Worm (Caenorhabditis elegans) whole organism, late embryonic: ENCODE measurements around the gene F14D2.11.

ENCODE experiments used
- C08G9.2 ChIP-seq: sonication (generic microtip); optimal IDR thresholded peaks from 2 replicates; lab custom pipeline; 2016; ENCODE audit warnings: mild to moderate bottlenecking, missing genetic modification characterization, moderate library complexity, missing compliant biosample characterization
- C38D4.7 ChIP-seq: fragments of 200-800 bp; sonication (Bioruptor generic); optimal IDR thresholded peaks from 2 replicates; lab custom pipeline; 2018; ENCODE audit warnings: mild to moderate bottlenecking, missing genetic modification characterization, moderate library complexity, missing compliant biosample characterization
- F13H6.1 ChIP-seq: sonication (generic microtip); optimal IDR thresholded peaks from 2 replicates; lab custom pipeline; 2016; ENCODE audit warnings: missing genetic modification characterization, missing compliant biosample characterization
- K02D7.2 ChIP-seq: sonication (generic microtip); optimal IDR thresholded peaks from 2 replicates; lab custom pipeline; 2017; ENCODE audit warnings: mild to moderate bottlenecking, missing genetic modification characterization, missing compliant biosample characterization
- T23F11.4 ChIP-seq: fragments of 200-800 bp; sonication (Bioruptor generic); optimal IDR thresholded peaks from 2 replicates; lab custom pipeline; 2018; ENCODE audit warnings: mild to moderate bottlenecking, missing genetic modification characterization, missing compliant biosample characterization
- Y22D7AL.16 ChIP-seq: sonication (generic microtip); optimal IDR thresholded peaks from 2 replicates; lab custom pipeline; 2016; ENCODE audit warnings: missing genetic modification characterization, missing compliant biosample characterization
- ahr-1 ChIP-seq: sonication (generic microtip); optimal IDR thresholded peaks from 2 replicates; lab custom pipeline; 2016; ENCODE audit warnings: missing genetic modification characterization, missing compliant biosample characterization
- ceh-14 ChIP-seq: sonication (generic microtip); optimal IDR thresholded peaks from 2 replicates; lab custom pipeline; 2016; ENCODE audit warnings: missing genotype, missing genetic modification characterization, missing compliant biosample characterization
- ceh-18 ChIP-seq: sonication (generic microtip); optimal IDR thresholded peaks from 2 replicates; lab custom pipeline; 2016; ENCODE audit warnings: missing genetic modification characterization, missing compliant biosample characterization
- ceh-19 ChIP-seq: fragments of 200-800 bp; sonication (Bioruptor generic); optimal IDR thresholded peaks from 2 replicates; lab custom pipeline; 2018; ENCODE audit warnings: mild to moderate bottlenecking, missing genetic modification characterization, missing compliant biosample characterization
- ceh-2 ChIP-seq: sonication (generic microtip); optimal IDR thresholded peaks from 2 replicates; lab custom pipeline; 2016; ENCODE audit warnings: missing genotype, missing genetic modification characterization, missing compliant biosample characterization
- ceh-22 ChIP-seq: sonication (generic microtip); optimal IDR thresholded peaks from 2 replicates; lab custom pipeline; 2017; ENCODE audit warnings: missing biosample characterization, missing genetic modification characterization
- ceh-30 ChIP-seq: fragments of 150-350 bp; optimal IDR thresholded peaks from 2 replicates; lab custom pipeline; 2014; ENCODE audit warnings: missing biosample characterization, missing genetic modification characterization
- ceh-45 ChIP-seq: fragments of 200-800 bp; sonication (Bioruptor generic); IDR thresholded peaks from 2 replicates; pipeline ENCODE4 v1.3.6; 2022; ENCODE audit warnings: missing genetic modification reagents, missing genetic modification characterization, missing compliant biosample characterization
- ceh-48 ChIP-seq: sonication (generic microtip); optimal IDR thresholded peaks from 2 replicates; lab custom pipeline; 2016; ENCODE audit warnings: missing genetic modification characterization, inconsistent platforms, missing compliant biosample characterization
- che-1 ChIP-seq: sonication (generic microtip); optimal IDR thresholded peaks from 2 replicates; lab custom pipeline; 2016; ENCODE audit warnings: mild to moderate bottlenecking, missing genetic modification characterization, missing compliant biosample characterization
- elt-2 ChIP-seq: sonication (generic microtip); optimal IDR thresholded peaks from 2 replicates; lab custom pipeline; 2016; ENCODE audit warnings: missing genetic modification reagents, missing genetic modification characterization, missing compliant biosample characterization
- ets-4 ChIP-seq: sonication (generic microtip); optimal IDR thresholded peaks from 2 replicates; lab custom pipeline; 2016; ENCODE audit warnings: missing genetic modification characterization, missing compliant biosample characterization
- eyg-1 ChIP-seq: sonication (generic microtip); optimal IDR thresholded peaks from 2 replicates; lab custom pipeline; 2016; ENCODE audit warnings: missing genotype, missing genetic modification characterization, missing compliant biosample characterization
- fax-1 ChIP-seq: sonication (generic microtip); optimal IDR thresholded peaks from 2 replicates; lab custom pipeline; 2016; ENCODE audit warnings: missing genotype, missing genetic modification characterization, missing compliant biosample characterization
- fkh-10 ChIP-seq: fragments of 150-350 bp; optimal IDR thresholded peaks from 2 replicates; lab custom pipeline; 2014; ENCODE audit warnings: missing biosample characterization, missing genetic modification reagents, missing genetic modification characterization
- hlh-30 ChIP-seq: sonication (generic microtip); optimal IDR thresholded peaks from 2 replicates; lab custom pipeline; 2017; ENCODE audit warnings: antibody characterized with exemption, missing genetic modification characterization, missing compliant biosample characterization; ENCODE audit not compliant: insufficient read depth
- hlh-6 ChIP-seq: sonication (generic microtip); optimal IDR thresholded peaks from 2 replicates; lab custom pipeline; 2016; ENCODE audit warnings: missing genotype, missing genetic modification characterization, missing compliant biosample characterization
- lin-11 ChIP-seq: fragments of 200-800 bp; sonication (Bioruptor generic); optimal IDR thresholded peaks from 2 replicates; lab custom pipeline; 2018; ENCODE audit warnings: mild to moderate bottlenecking, missing genetic modification characterization, missing compliant biosample characterization
- nhr-11 ChIP-seq: fragments of 150-350 bp; optimal IDR thresholded peaks from 2 replicates; lab custom pipeline; 2014; ENCODE audit warnings: missing biosample characterization, missing genetic modification characterization
- odd-2 ChIP-seq: sonication (generic microtip); optimal IDR thresholded peaks from 2 replicates; lab custom pipeline; 2017; ENCODE audit warnings: antibody characterized with exemption, mild to moderate bottlenecking, missing genetic modification characterization, missing compliant biosample characterization
- pat-9 ChIP-seq: fragments of 200-800 bp; sonication (Bioruptor generic); optimal IDR thresholded peaks from 2 replicates; lab custom pipeline; 2018; ENCODE audit warnings: mild to moderate bottlenecking, missing genetic modification characterization, moderate library complexity, missing compliant biosample characterization
- rnt-1 ChIP-seq: sonication (generic microtip); optimal IDR thresholded peaks from 2 replicates; lab custom pipeline; 2016; ENCODE audit warnings: missing genetic modification characterization, missing compliant biosample characterization
- sox-2 ChIP-seq: fragments of 200-800 bp; sonication (Bioruptor generic); IDR thresholded peaks from 2 replicates; pipeline ENCODE4 v1.3.6; 2022; ENCODE audit warnings: missing genetic modification reagents, missing genetic modification characterization, missing compliant biosample characterization
- tbx-2 ChIP-seq: sonication (generic microtip); optimal IDR thresholded peaks from 2 replicates; lab custom pipeline; 2016; ENCODE audit warnings: missing genetic modification characterization, missing compliant biosample characterization
- unc-55 ChIP-seq: sonication (generic microtip); optimal IDR thresholded peaks from 2 replicates; lab custom pipeline; 2017; ENCODE audit warnings: missing biosample characterization, missing genetic modification reagents, missing genetic modification characterization
- unc-86 ChIP-seq: sonication (generic microtip); optimal IDR thresholded peaks from 2 replicates; lab custom pipeline; 2016; ENCODE audit warnings: missing genetic modification characterization, missing compliant biosample characterization
- ztf-16 ChIP-seq: sonication (generic microtip); optimal IDR thresholded peaks from 2 replicates; lab custom pipeline; 2017; ENCODE audit warnings: missing genetic modification characterization, missing compliant biosample characterization

F14D2.11 gene

ce11 chrII:3367100-3367499 lies 25.2 kb upstream of the F14D2.11 start, which contains the start of gene Y49F6C.6:
Gene Y49F6C.6, minus strand, starts transcription at chrII:3367200.
- no peak for TF ChIP-seq K02D7.2
- TF ChIP-seq che-1 (tag; lab: Kevin White, UChicago) = no peak
- no peak for TF ChIP-seq nhr-11 (tag; lab: Kevin White, UChicago)
- no peak for TF ChIP-seq ets-4 (tag; lab: Kevin White, UChicago)
- no peak for TF ChIP-seq C38D4.7
- no peak for TF ChIP-seq lin-11 (tag; lab: Kevin White, UChicago)
- no peak for TF ChIP-seq T23F11.4 (GFP tag; lab: Kevin White, UChicago)
- TF ChIP-seq C08G9.2 (tag; lab: Kevin White, UChicago) = no peak
- TF ChIP-seq odd-2 (tag; lab: Kevin White, UChicago) = no peak
- no peak for TF ChIP-seq ceh-19
- no peak for TF ChIP-seq ceh-22 (tag; lab: Kevin White, UChicago)

DNA sequence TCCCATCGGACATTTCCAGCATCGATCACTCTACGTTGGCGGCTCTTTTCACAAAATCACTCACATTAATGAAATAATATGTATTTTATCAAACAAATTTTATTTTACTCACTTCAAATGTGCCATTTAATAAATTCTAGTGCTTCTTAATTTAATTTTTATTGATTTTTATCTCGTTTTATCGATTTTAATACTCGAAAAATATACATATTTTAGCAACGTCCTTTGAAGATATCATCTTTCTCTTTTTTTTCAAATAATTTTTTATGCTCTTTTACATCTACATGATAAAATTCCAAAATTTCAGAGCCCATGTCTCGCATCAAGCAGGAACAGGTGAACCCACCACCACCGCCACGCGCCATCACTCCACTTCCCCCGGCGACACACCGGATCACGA lies 16.9 kb upstream of the F14D2.11 start, which contains the start of the genes lido-14 and bath-27:
lido-14 (plus strand) TSS at position 301 of the 400 bp plus-strand sequence.
bath-27 (plus strand) TSS at position 306 of the 400 bp plus-strand sequence.
- no peak for TF ChIP-seq F13H6.1 (tag; lab: Kevin White, UChicago)

ce11 chrII:3349820-3350291 lies 8.0 kb upstream of the F14D2.11 start, which contains the start of gene F14D2.8:
Gene F14D2.8, minus strand, starts transcription at chrII:3349870.
- TF ChIP-seq ceh-30 (tag; lab: Kevin White, UChicago) (no peak), unc-55 (no peak), unc-86 (no peak), fax-1 (tag; lab: Kevin White, UChicago) (no peak), hlh-30 (tag; lab: Kevin White, UChicago) (no peak), fkh-10 (GFP tag; lab: Kevin White, UChicago) (no peak), rnt-1 (no peak), ceh-2 (tag; lab: Kevin White, UChicago) (no peak), ahr-1 (tag; lab: Kevin White, UChicago) (no peak), odd-2 (tag; lab: Kevin White, UChicago) (no peak), ceh-18 (tag; lab: Kevin White, UChicago) (no peak), che-1 (tag; lab: Kevin White, UChicago) (no peak), sox-2 (GFP tag; lab: Robert Waterston, UW) (no peak), ceh-19 (no peak), ceh-14 (tag; lab: Kevin White, UChicago) (no peak), elt-2 (tag; lab: Kevin White, UChicago) (no peak), ceh-48 (tag; lab: Kevin White, UChicago) (no peak), T23F11.4 (GFP tag; lab: Kevin White, UChicago) (no peak), pat-9 (tag; lab: Kevin White, UChicago) (no peak)

- no peak for TF ChIP-seq hlh-6 (tag; lab: Kevin White, UChicago)
- TF ChIP-seq tbx-2 (tag; lab: Kevin White, UChicago) = no peak
- TF ChIP-seq ceh-45 (GFP tag; lab: Robert Waterston, UW) = no peak
- TF ChIP-seq ahr-1 (tag; lab: Kevin White, UChicago) = no peak
- TF ChIP-seq Y22D7AL.16 = no peak
- no peak for TF ChIP-seq eyg-1 (tag; lab: Kevin White, UChicago)
- TF ChIP-seq ztf-16 (tag; lab: Kevin White, UChicago) = no peak
- no peak for TF ChIP-seq F13H6.1 (tag; lab: Kevin White, UChicago)
Observed at ce11 chrII:3347940-3348610, 6.2 kb upstream of the F14D2.11 start, which contains the start of the genes F14D2.14 and bath-29. Gene F14D2.14, minus strand, starts transcription at chrII:3347990. Gene bath-29, plus strand, starts transcription at chrII:3348560.
